Worm (Caenorhabditis elegans): ENCODE data around the gene T26A5.6.

Gene T26A5.6

DNA sequence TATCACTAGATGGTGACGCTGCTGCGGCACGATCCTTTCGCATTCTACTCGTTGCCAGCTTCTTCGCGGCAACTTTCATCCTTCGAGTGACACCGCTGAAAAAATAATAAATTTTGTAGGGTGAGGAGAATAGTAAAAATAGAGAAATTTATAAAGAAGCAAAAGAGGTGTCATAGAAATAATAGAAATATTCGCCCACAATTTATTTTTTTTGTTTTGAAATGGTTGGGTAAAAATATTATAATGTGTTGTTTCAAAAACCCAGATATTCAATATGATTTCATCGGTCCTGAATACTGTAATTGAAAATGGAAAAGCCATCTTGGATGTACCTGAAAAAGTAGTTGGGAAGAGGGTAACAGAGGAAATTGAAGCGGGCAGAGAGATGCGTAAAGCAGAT lies 1.8 kb upstream of the T26A5.6 start, which contains the start of gene set-1:
TSS of gene set-1 (minus strand) at position 101 of the 400 bp plus-strand sequence.
- no peak for TF ChIP-seq pax-3 (tag; optimal IDR thresholded peaks at IDR 0.05)
- no peak for TF ChIP-seq ztf-4 (tag; optimal IDR thresholded peaks at IDR 0.05)
- no peak for TF ChIP-seq unc-130 (tag; optimal IDR thresholded peaks at IDR 0.05)
- no peak for TF ChIP-seq sup-37 (GFP tag; optimal IDR thresholded peaks at IDR 0.05)
- no peak for TF ChIP-seq sox-4 (tag; optimal IDR thresholded peaks at IDR 0.05)
- TF ChIP-seq lin-13 (GFP tag; optimal IDR thresholded peaks at IDR 0.05), result no peak
- no peak for TF ChIP-seq vab-15 (tag; optimal IDR thresholded peaks at IDR 0.05)
- no peak for TF ChIP-seq unc-86 (tag; optimal IDR thresholded peaks at IDR 0.05)
- TF ChIP-seq egl-13 (tag; optimal IDR thresholded peaks at IDR 0.05), result no peak
- TF ChIP-seq ceh-8 (GFP tag; optimal IDR thresholded peaks at IDR 0.05), result no peak
- no peak for TF ChIP-seq ceh-63 (GFP tag; optimal IDR thresholded peaks at IDR 0.05)
- TF ChIP-seq irx-1 (tag; optimal IDR thresholded peaks at IDR 0.05), result no peak
- TF ChIP-seq Y116A8C.19 (tag; optimal IDR thresholded peaks at IDR 0.05; ENCODE audit: borderline replicate concordance), result no peak

DNA sequence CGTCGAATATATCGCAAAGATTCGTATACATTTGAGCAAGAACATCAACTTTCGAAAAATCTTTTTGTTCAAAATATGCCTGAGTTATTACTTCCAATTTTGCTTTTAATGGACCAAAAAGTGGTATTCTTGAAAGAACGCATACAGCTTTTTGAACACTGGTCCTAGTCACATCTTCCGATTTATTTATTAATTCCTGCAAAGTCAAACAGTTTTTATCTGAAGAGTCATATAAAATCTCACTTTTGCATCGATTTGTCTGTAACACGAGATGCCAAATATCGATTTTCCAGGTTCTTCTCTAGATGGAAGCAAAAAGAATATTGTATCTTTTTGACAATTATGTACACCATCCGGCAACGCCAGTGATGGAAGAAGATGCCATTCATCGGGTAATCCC lies 642 bp downstream of the T26A5.6 start:
- TF ChIP-seq efl-1 (optimal IDR thresholded peaks at IDR 0.05) (no peak), efl-1 (GFP tag; optimal IDR thresholded peaks at IDR 0.05 in 1 of 2) (peak in 1 of 2 experiments; percentile 12), ceh-63 (GFP tag; optimal IDR thresholded peaks at IDR 0.05) (no peak)

DNA sequence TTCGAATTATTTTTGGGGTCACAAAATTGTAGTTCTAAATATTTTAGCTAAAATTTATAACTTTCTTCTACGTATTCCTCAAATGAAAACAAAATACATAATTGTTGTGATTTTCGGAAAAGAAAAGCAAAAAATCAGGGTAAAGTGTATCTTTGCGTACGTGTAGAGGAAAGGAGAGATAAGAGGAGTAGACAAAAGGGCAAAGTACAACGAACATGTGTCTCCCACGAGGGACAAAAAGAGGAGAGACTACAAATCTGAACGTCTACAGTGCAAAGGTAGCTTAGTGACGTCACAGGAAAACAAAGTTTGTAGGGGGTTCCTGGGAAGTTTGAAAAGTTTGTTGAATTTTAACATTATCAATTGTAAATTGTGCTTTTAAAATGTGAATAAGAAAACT lies 3.0 kb downstream of the T26A5.6 start:
- TF ChIP-seq mdl-1 (tag; optimal IDR thresholded peaks at IDR 0.05) (peak in 1 of 2 experiments; percentile 66), fkh-10 (GFP tag; optimal IDR thresholded peaks at IDR 0.05) (no peak), blmp-1 (tag; optimal IDR thresholded peaks at IDR 0.05) (peak; percentile 69), elt-3 (tag; optimal IDR thresholded peaks at IDR 0.05) (peak in 1 of 6 experiments; percentile 49), nhr-90 (tag; optimal IDR thresholded peaks at IDR 0.05; ENCODE audit: poor library complexity) (peak; percentile 45), unc-86 (tag; optimal IDR thresholded peaks at IDR 0.05) (no peak), lsy-2 (tag; optimal IDR thresholded peaks at IDR 0.05) (peak in 1 of 2 experiments; percentile 32), alr-1 (tag; optimal IDR thresholded peaks at IDR 0.05; ENCODE audit: borderline replicate concordance) (no peak), ztf-4 (tag; optimal IDR thresholded peaks at IDR 0.05) (peak; percentile 62), lin-35 (GFP tag; optimal IDR thresholded peaks at IDR 0.05) (peak; percentile 13 to 49), nhr-85 (tag) (peak; percentile 78), efl-1 (optimal IDR thresholded peaks at IDR 0.05) (peak in 1 of 2 experiments; percentile 1), efl-1 (GFP tag; optimal IDR thresholded peaks at IDR 0.05 in 1 of 2) (no peak), nhr-20 (tag; optimal IDR thresholded peaks at IDR 0.05) (peak; percentile 77), xbp-1 (tag; optimal IDR thresholded peaks at IDR 0.05) (no peak), sox-4 (tag; optimal IDR thresholded peaks at IDR 0.05) (no peak), C16A3.4 (tag; optimal IDR thresholded peaks at IDR 0.05) (peak; percentile 16), nhr-71 (tag; optimal IDR thresholded peaks at IDR 0.05) (peak; percentile 67), fkh-8 (tag; optimal IDR thresholded peaks at IDR 0.05) (no peak), elt-2 (tag; optimal IDR thresholded peaks at IDR 0.05) (peak; percentile 63), nhr-11 (tag; optimal IDR thresholded peaks at IDR 0.05) (peak; percentile 34), mep-1 (tag; optimal IDR thresholded peaks at IDR 0.05) (peak; percentile 48), ceh-82 (tag; optimal IDR thresholded peaks at IDR 0.05) (no peak), lin-14 (GFP tag; optimal IDR thresholded peaks at IDR 0.05) (peak; percentile 76), lir-3 (tag; optimal IDR thresholded peaks at IDR 0.05; ENCODE audit: poor library complexity) (no peak), rnt-1 (tag; optimal IDR thresholded peaks at IDR 0.05) (peak; percentile 51), C04F5.9 (tag; optimal IDR thresholded peaks at IDR 0.05) (no peak), nhr-77 (tag; optimal IDR thresholded peaks at IDR 0.05) (no peak), nhr-19 (GFP tag; conservative IDR thresholded peaks at IDR 0.05) (peak; percentile 55), sptf-1 (tag; optimal IDR thresholded peaks at IDR 0.05) (no peak), ces-1 (GFP tag; optimal IDR thresholded peaks at IDR 0.05) (no peak), lin-13 (GFP tag; optimal IDR thresholded peaks at IDR 0.05) (peak; percentile 27), snu-23 (GFP tag; optimal IDR thresholded peaks at IDR 0.05) (peak; percentile 68), nhr-237 (tag; optimal IDR thresholded peaks at IDR 0.05) (no peak), ceh-8 (GFP tag; optimal IDR thresholded peaks at IDR 0.05) (no peak), dpl-1 (GFP tag; optimal IDR thresholded peaks at IDR 0.05) (peak in 2 of 3 experiments; percentile 17 to 36), tbx-2 (tag; optimal IDR thresholded peaks at IDR 0.05) (peak; percentile 12), nhr-12 (tag; optimal IDR thresholded peaks at IDR 0.05) (no peak), mab-9 (GFP tag; IDR thresholded peaks at IDR 0.05) (no peak)

Data from whole organism, L1 larva.